Worm (Caenorhabditis elegans) whole organism, young adult: ENCODE measurements around the gene rrf-3.

Source experiments
- B0336.3 ChIP-seq: fragments of 200-800 bp; sonication (Bioruptor generic); IDR thresholded peaks from 2 replicates; pipeline ENCODE4 v1.3.6; 2022; ENCODE audit warnings: missing genetic modification characterization, missing compliant biosample characterization
- C06A6.2 ChIP-seq: fragments of 200-800 bp; sonication (Bioruptor generic); conservative IDR thresholded peaks from 2 replicates; pipeline ENCODE4 v1.3.6; 2022; ENCODE audit warnings: missing genetic modification characterization, missing compliant biosample characterization
- C17E4.6 ChIP-seq: fragments of 200-800 bp; sonication (Bioruptor generic); IDR thresholded peaks from 2 replicates; pipeline ENCODE4 v1.3.6; 2022; ENCODE audit warnings: missing genetic modification reagents, missing genetic modification characterization, missing compliant biosample characterization
- F33H1.4 ChIP-seq: fragments of 200-800 bp; sonication (Bioruptor generic); IDR thresholded peaks from 2 replicates; pipeline ENCODE4 v1.3.6; 2022; ENCODE audit warnings: missing genetic modification reagents, missing genetic modification characterization, missing compliant biosample characterization
- F37B4.10 ChIP-seq: fragments of 200-800 bp; sonication (Bioruptor generic); IDR thresholded peaks from 2 replicates; pipeline ENCODE4 v1.3.6; 2022; ENCODE audit warnings: missing genetic modification characterization, missing compliant biosample characterization
- F52B5.7 ChIP-seq: sonication (generic microtip); optimal IDR thresholded peaks from 2 replicates; lab custom pipeline; 2016; ENCODE audit warnings: mild to moderate bottlenecking, missing genetic modification characterization, missing compliant biosample characterization
- F57C9.4 ChIP-seq: sonication (generic microtip); optimal IDR thresholded peaks from 2 replicates; lab custom pipeline; 2017; ENCODE audit warnings: mild to moderate bottlenecking, missing genetic modification characterization, missing compliant biosample characterization
- Y53G8AR.9 ChIP-seq: fragments of 200-800 bp; sonication (Bioruptor generic); conservative IDR thresholded peaks from 2 replicates; pipeline ENCODE4 v1.3.6; 2022; ENCODE audit warnings: missing genetic modification reagents, missing genetic modification characterization, missing compliant biosample characterization
- ZK185.1 ChIP-seq: sonication (generic microtip); optimal IDR thresholded peaks from 2 replicates; lab custom pipeline; 2016; ENCODE audit warnings: mild to moderate bottlenecking, missing genetic modification characterization, missing compliant biosample characterization; ENCODE audit not compliant: poor library complexity, severe bottlenecking
- akir-1 ChIP-seq: fragments of 200-800 bp; sonication (Bioruptor generic); optimal IDR thresholded peaks from 2 replicates; lab custom pipeline; 2018; ENCODE audit warnings: mild to moderate bottlenecking, missing genetic modification characterization, moderate library complexity, missing compliant biosample characterization
- attf-3 ChIP-seq: fragments of 200-800 bp; sonication (Bioruptor generic); conservative IDR thresholded peaks from 2 replicates; pipeline ENCODE4 v1.3.6; 2022; ENCODE audit warnings: missing genetic modification reagents, missing genetic modification characterization, missing compliant biosample characterization
- attf-5 ChIP-seq: fragments of 200-800 bp; sonication (Bioruptor generic); optimal IDR thresholded peaks from 2 replicates; lab custom pipeline; 2018; ENCODE audit warnings: mild to moderate bottlenecking, missing genetic modification characterization, missing compliant biosample characterization
- attf-6 ChIP-seq: fragments of 200-800 bp; sonication (Bioruptor generic); IDR thresholded peaks from 2 replicates; pipeline ENCODE4 v1.3.6; 2022; ENCODE audit warnings: missing genetic modification reagents, missing genetic modification characterization, missing compliant biosample characterization
- dox-1 ChIP-seq: fragments of 200-800 bp; sonication (Bioruptor generic); IDR thresholded peaks from 2 replicates; pipeline ENCODE4 v1.3.6; 2022; ENCODE audit warnings: missing genetic modification reagents, missing genetic modification characterization, missing compliant biosample characterization
- dpl-1 ChIP-seq: fragments of 150-350 bp; optimal IDR thresholded peaks from 2 replicates; lab custom pipeline; 2014; ENCODE audit warnings: missing biosample characterization, missing genetic modification reagents, missing genetic modification characterization
- efl-1 ChIP-seq: fragments of 150-350 bp; optimal IDR thresholded peaks from 2 replicates; lab custom pipeline; 2014; ENCODE audit warnings: missing biosample characterization, missing genetic modification reagents, missing genetic modification characterization
- fkh-3 ChIP-seq: sonication (generic microtip); optimal IDR thresholded peaks from 2 replicates; lab custom pipeline; 2016; ENCODE audit warnings: mild to moderate bottlenecking, missing genetic modification characterization, missing compliant biosample characterization
- gei-17 ChIP-seq: fragments of 200-800 bp; sonication (Bioruptor generic); optimal IDR thresholded peaks from 2 replicates; lab custom pipeline; 2018; ENCODE audit warnings: mild to moderate bottlenecking, missing genetic modification characterization, missing compliant biosample characterization
- him-1 ChIP-seq: sonication (generic microtip); optimal IDR thresholded peaks from 2 replicates; lab custom pipeline; 2016; ENCODE audit warnings: missing genotype, missing genetic modification reagents, missing genetic modification characterization, missing compliant biosample characterization
- hmg-20 ChIP-seq: fragments of 200-800 bp; sonication (Bioruptor generic); IDR thresholded peaks from 2 replicates; pipeline ENCODE4 v1.3.6; 2022; ENCODE audit warnings: missing genetic modification reagents, missing genetic modification characterization, missing compliant biosample characterization
- hrde-1 ChIP-seq: sonication (generic microtip); optimal IDR thresholded peaks from 2 replicates; lab custom pipeline; 2016; ENCODE audit warnings: missing genetic modification characterization, mild to moderate bottlenecking, missing compliant biosample characterization, moderate library complexity, missing genotype, missing genetic modification reagents, borderline replicate concordance
- lin-54 ChIP-seq: fragments of 200-800 bp; sonication (Bioruptor generic); optimal IDR thresholded peaks from 2 replicates; lab custom pipeline; 2018; ENCODE audit warnings: mild to moderate bottlenecking, missing genetic modification characterization, missing compliant biosample characterization
- lsl-1 ChIP-seq: fragments of 200-800 bp; sonication (Bioruptor generic); optimal IDR thresholded peaks from 2 replicates; lab custom pipeline; 2018; ENCODE audit warnings: mild to moderate bottlenecking, missing genetic modification characterization, moderate library complexity, missing compliant biosample characterization
- lsy-27 ChIP-seq: sonication (generic microtip); optimal IDR thresholded peaks from 2 replicates; lab custom pipeline; 2017; ENCODE audit warnings: missing genetic modification characterization, mild to moderate bottlenecking, missing compliant biosample characterization, antibody characterized with exemption, missing genotype, borderline replicate concordance; ENCODE audit not compliant: insufficient read depth
- madf-6 ChIP-seq: fragments of 200-800 bp; sonication (Bioruptor generic); IDR thresholded peaks from 2 replicates; pipeline ENCODE4 v1.3.6; 2022; ENCODE audit warnings: missing genetic modification reagents, missing genetic modification characterization, missing compliant biosample characterization
- mcd-1 ChIP-seq: fragments of 200-800 bp; sonication (Bioruptor generic); IDR thresholded peaks from 2 replicates; pipeline ENCODE4 v1.3.6; 2022; ENCODE audit warnings: missing genetic modification reagents, missing genetic modification characterization, missing compliant biosample characterization
- nhr-120 ChIP-seq: fragments of 200-800 bp; sonication (Bioruptor generic); IDR thresholded peaks from 2 replicates; pipeline ENCODE4 v1.3.6; 2022; ENCODE audit warnings: missing genetic modification characterization, missing compliant biosample characterization
- nhr-179 ChIP-seq: sonication (generic microtip); optimal IDR thresholded peaks from 2 replicates; lab custom pipeline; 2016; ENCODE audit warnings: mild to moderate bottlenecking, missing genetic modification characterization, missing compliant biosample characterization
- nhr-80 ChIP-seq: sonication (generic microtip); optimal IDR thresholded peaks from 2 replicates; lab custom pipeline; 2016; ENCODE audit warnings: missing genetic modification characterization, missing compliant biosample characterization
- repo-1 ChIP-seq: sonication (generic microtip); optimal IDR thresholded peaks from 2 replicates; lab custom pipeline; 2017; ENCODE audit warnings: mild to moderate bottlenecking, missing genetic modification characterization, missing compliant biosample characterization
- snpc-4 ChIP-seq, 5 experiments: fragments of 150-350 bp in 1 of 5; sonication (generic microtip) in 4 of 5; optimal IDR thresholded peaks; 2 replicates each; lab custom pipeline; 2014 to 2018; ENCODE audit warnings: missing genetic modification characterization in 5 of 5, missing biosample characterization in 3 of 5, antibody characterized with exemption in 2 of 5, mild to moderate bottlenecking in 2 of 5, missing compliant biosample characterization in 2 of 5, missing genotype in 2 of 5, moderate library complexity in 2 of 5, missing genetic modification reagents in 1 of 5
- somi-1 ChIP-seq: fragments of 200-800 bp; sonication (Bioruptor generic); optimal IDR thresholded peaks from 2 replicates; lab custom pipeline; 2018; ENCODE audit warnings: mild to moderate bottlenecking, missing genetic modification characterization, missing compliant biosample characterization
- zfh-2 ChIP-seq: fragments of 200-800 bp; sonication (Bioruptor generic); conservative IDR thresholded peaks from 2 replicates; pipeline ENCODE4 v1.3.6; 2022; ENCODE audit warnings: missing genetic modification reagents, missing genetic modification characterization, missing compliant biosample characterization
- ztf-18 ChIP-seq: sonication (generic microtip); optimal IDR thresholded peaks from 2 replicates; lab custom pipeline; 2016; ENCODE audit warnings: missing genotype, mild to moderate bottlenecking, missing genetic modification characterization, missing compliant biosample characterization

The rrf-3 gene

DNA sequence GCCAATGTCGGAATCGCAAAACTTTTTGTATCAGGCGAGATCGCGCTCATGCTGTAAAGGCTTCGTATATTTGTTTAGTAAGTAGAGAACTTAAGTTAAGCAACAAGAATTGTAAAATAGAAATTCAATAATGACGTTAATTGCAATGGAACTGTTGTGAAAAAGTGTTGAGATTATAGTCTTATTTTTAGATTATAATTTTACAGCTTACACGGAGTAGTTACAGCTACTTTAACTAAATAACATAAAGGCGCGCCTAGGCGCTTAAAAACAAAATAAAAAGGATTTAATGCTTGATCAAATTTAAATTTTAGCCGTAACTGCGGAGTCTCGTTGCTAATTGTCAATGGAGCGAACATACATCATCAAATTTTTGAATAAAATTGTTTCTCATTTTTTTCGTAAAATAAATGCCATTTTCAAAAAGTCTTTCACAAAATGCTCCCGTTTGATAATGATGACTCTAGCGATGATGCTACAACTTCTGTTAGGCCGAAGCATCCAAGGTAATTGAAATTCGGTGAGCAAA lies at the start of gene rrf-3, which contains the start of gene emb-27:
Gene rrf-3 (plus strand): TSS at position 346 of the 529 bp plus-strand sequence.
Gene emb-27 (minus strand): TSS at position 51 of the 529 bp plus-strand sequence.
- TF ChIP-seq hmg-20 (GFP tag; lab: Robert Waterston, UW) (no peak), attf-6 (GFP tag; lab: Robert Waterston, UW) (no peak), attf-5 (GFP tag; lab: Kevin White, UChicago) (peak; percentile 83), efl-1 (GFP tag; lab: Kevin White, UChicago) (peak; percentile 83), gei-17 (GFP tag; lab: Kevin White, UChicago) (no peak), F33H1.4 (GFP tag; lab: Robert Waterston, UW) (peak; percentile 35; the same call in 1 of the 2 replicates), ztf-18 (tag; lab: Kevin White, UChicago) (peak; percentile 12), lin-54 (GFP tag; lab: Kevin White, UChicago) (peak; percentile 51), lsl-1 (peak; percentile 26), mcd-1 (GFP tag; lab: Robert Waterston, UW) (peak; percentile 76), lsy-27 (tag; lab: Kevin White, UChicago) (no peak), somi-1 (GFP tag; lab: Kevin White, UChicago) (no peak), madf-6 (GFP tag; lab: Robert Waterston, UW) (peak; percentile 48), attf-3 (GFP tag; lab: Robert Waterston, UW) (peak; percentile 88), dpl-1 (GFP tag; lab: Kevin White, UChicago) (peak; percentile 51)
- TF ChIP-seq, all 124 proteins: peak for 10

DNA sequence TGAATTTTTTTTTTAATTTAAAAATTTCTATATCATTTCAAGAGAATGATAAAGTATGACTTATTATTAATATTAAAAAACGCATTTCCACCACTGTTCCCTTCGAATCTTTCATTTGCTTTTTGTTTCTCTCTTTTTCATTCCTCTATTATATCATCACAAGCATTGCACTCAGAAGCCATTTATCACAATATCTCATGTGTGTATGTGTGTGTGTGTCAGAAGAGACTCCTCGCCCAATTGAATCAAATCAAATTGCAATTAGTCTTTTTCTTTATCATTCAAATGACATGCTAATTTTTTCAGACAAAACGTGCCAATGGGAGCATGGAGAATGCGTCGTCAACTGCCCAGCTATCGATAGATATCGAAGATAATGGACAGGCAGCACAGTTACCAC lies 46.1 kb upstream of the rrf-3 start, which contains the start of gene unc-105:
Gene unc-105 (plus strand): TSS at position 301 of the 400 bp plus-strand sequence.
- TF ChIP-seq fkh-3 (tag; lab: Kevin White, UChicago) (no peak), ZK185.1 (no peak), dox-1 (GFP tag; lab: Robert Waterston, UW) (no peak), F52B5.7 (no peak), him-1 (tag; lab: Kevin White, UChicago) (no peak), zfh-2 (GFP tag; lab: Robert Waterston, UW) (no peak), snpc-4 (GFP tag; optimal IDR thresholded peaks at IDR 0.05; lab: Kevin White, UChicago) (no peak), snpc-4 (tag; optimal IDR thresholded peaks at IDR 0.05; lab: Kevin White, UChicago) (no peak), ztf-18 (tag; lab: Kevin White, UChicago) (no peak), B0336.3 (GFP tag; lab: Robert Waterston, UW) (no peak), C06A6.2 (GFP tag; lab: Robert Waterston, UW) (no peak), Y53G8AR.9 (GFP tag; lab: Robert Waterston, UW) (no peak), lin-54 (GFP tag; lab: Kevin White, UChicago) (no peak), F37B4.10 (GFP tag; lab: Robert Waterston, UW) (no peak), hrde-1 (no peak), C17E4.6 (no peak), nhr-80 (tag; lab: Kevin White, UChicago) (no peak)

DNA sequence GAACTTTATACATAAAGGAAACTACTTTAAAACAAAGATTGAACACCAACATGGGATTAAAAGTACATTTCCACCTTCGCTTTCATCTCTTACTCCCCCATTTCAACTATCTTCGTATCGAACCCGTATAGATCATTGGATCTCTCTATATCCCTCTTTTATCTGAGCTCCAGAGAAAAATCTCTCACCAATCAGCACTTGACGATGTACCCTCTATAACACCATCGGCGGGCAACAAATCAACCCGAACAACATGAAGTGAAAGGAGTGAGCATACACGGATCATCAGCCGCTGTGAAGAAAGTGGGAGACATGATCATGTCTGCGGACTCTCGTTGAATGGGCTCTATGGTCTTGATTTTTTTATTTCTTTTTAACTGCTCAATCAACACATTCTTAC lies 44.8 kb upstream of the rrf-3 start:
- no peak for TF ChIP-seq nhr-179 (tag; lab: Kevin White, UChicago)
- no peak for TF ChIP-seq lin-54 (GFP tag; lab: Kevin White, UChicago)
- TF ChIP-seq F57C9.4 (tag; lab: Kevin White, UChicago) = no peak
- TF ChIP-seq hmg-20 (GFP tag; lab: Robert Waterston, UW) = no peak
- TF ChIP-seq repo-1 = no peak
- TF ChIP-seq nhr-120 (GFP tag; lab: Robert Waterston, UW) = no peak
- TF ChIP-seq akir-1 (GFP tag; lab: Kevin White, UChicago) = no peak
